Fruit fly (Drosophila melanogaster): ENCODE results near the gene CG17568.
A peak's percentile ranks its signal among the peaks of the same experiment; 100 is the strongest.

CG17568 gene

DNA sequence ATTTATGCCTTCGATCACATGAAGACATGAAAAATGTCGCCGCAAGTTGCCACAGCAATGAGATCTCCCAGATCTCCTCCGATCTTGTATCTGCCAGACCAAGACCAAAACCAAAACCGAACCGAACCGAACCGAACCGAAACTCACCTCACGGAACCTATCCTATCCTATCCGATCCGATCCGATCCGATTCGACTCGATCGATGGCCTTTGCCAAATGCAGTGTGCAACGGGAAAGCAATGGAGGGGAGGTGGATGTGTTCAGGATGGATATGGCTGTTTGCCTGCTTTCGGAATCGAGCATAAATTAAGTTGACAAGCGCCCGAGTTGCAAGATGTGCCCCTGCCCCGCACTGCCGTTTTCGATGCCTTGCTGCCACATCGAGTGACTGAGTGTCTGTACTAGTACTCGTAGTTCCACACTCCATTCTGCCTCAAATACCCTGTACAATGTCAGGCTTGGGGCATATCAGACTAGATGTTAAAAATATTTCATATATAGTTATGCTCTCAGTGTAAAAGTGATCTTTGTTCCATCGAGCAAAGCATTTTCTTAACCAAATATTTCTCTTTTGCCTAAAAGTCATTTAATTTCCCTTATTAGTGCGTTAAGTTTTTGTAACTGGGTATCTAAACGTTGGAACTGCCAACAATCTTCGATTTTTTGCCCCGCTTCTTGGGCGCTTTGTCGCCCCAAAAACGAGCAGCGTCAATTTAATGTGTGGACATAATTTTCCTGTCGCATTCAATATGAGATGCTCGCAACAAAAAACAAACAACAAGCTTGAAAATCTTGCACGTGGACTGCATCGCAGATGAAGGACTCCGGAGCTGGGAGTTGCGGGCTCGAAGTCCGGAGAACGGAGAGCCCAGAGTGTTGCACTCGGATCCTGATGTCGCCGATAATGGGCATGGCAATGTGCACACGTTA, 44.7 kb upstream of the CG17568 start (continued):
- TF ChIP-seq CrebB (tag; optimal IDR thresholded peaks at IDR 0.05) (peak; percentile 46), Ets65A (GFP tag) (peak; percentile 95), CG10959 (GFP tag; IDR thresholded peaks at IDR 0.05) (peak; percentile 88), mirr (GFP tag; optimal IDR thresholded peaks at IDR 0.05) (no peak), tll (GFP tag; optimal IDR thresholded peaks at IDR 0.05) (no peak), Ravus (GFP tag; IDR thresholded peaks at IDR 0.05) (peak; percentile 15; the same call in 1 of the 2 replicates), dmrt11E (tag; optimal IDR thresholded peaks at IDR 0.05) (peak; percentile 94), CG31224 (GFP tag; IDR thresholded peaks at IDR 0.05) (no peak), CG34224 (GFP tag; IDR thresholded peaks at IDR 0.05; ENCODE audit: partially characterized antibody) (no peak), CG16815 (GFP tag; optimal IDR thresholded peaks at IDR 0.05) (peak; percentile 84), CG13424 (tag; optimal IDR thresholded peaks at IDR 0.05) (peak; percentile 75), CG15479 (GFP tag; optimal IDR thresholded peaks at IDR 0.05) (no peak), CG4617 (GFP tag; optimal IDR thresholded peaks at IDR 0.05; ENCODE audit: borderline replicate concordance) (peak; percentile 61), yki (optimal IDR thresholded peaks at IDR 0.05) (no peak), mam (GFP tag; optimal IDR thresholded peaks at IDR 0.05) (peak; percentile 47), CG8290 (GFP tag; optimal IDR thresholded peaks at IDR 0.05) (peak; percentile 80), CG8290 (tag; optimal IDR thresholded peaks at IDR 0.05) (peak; percentile 4 to 41), dati (GFP tag; IDR thresholded peaks at IDR 0.05) (no peak), Dek (tag; optimal IDR thresholded peaks at IDR 0.05) (peak; percentile 1), peb (GFP tag; IDR thresholded peaks at IDR 0.05) (peak; percentile 76), CG3995 (GFP tag; optimal IDR thresholded peaks at IDR 0.05) (no peak), Rx (GFP tag; IDR thresholded peaks at IDR 0.05) (peak; percentile 64), Atf-2 (GFP tag; optimal IDR thresholded peaks at IDR 0.05) (peak; percentile 77), NK7.1 (GFP tag; optimal IDR thresholded peaks at IDR 0.05) (peak; percentile 35), CG2120 (GFP tag; optimal IDR thresholded peaks at IDR 0.05) (no peak), Abd-B (GFP tag; optimal IDR thresholded peaks at IDR 0.05) (peak; percentile 83), CG7963 (GFP tag; IDR thresholded peaks at IDR 0.05; ENCODE audit: partially characterized antibody) (no peak), CG1024 (GFP tag; IDR thresholded peaks at IDR 0.05) (peak; percentile 74; the same call in 1 of the 2 replicates), ham (GFP tag; IDR thresholded peaks at IDR 0.05) (no peak), nmo (GFP tag; optimal IDR thresholded peaks at IDR 0.05) (peak; percentile 94), org-1 (GFP tag; optimal IDR thresholded peaks at IDR 0.05) (peak; percentile 66), Sry-δ (GFP tag; optimal IDR thresholded peaks at IDR 0.05) (peak; percentile 44), bab2 (GFP tag; optimal IDR thresholded peaks at IDR 0.05) (peak; percentile 74), Atf3 (GFP tag; optimal IDR thresholded peaks at IDR 0.05) (peak; percentile 61), CG11504 (tag; optimal IDR thresholded peaks at IDR 0.05) (peak; percentile 84), CG4730 (GFP tag; IDR thresholded peaks at IDR 0.05) (peak; percentile 64), hb (GFP tag; IDR thresholded peaks at IDR 0.05; ENCODE audit: partially characterized antibody) (no peak), HLH54F (GFP tag; optimal IDR thresholded peaks at IDR 0.05) (peak; percentile 57), ara (GFP tag; IDR thresholded peaks at IDR 0.05) (peak; percentile 88), CG1647 (GFP tag; optimal IDR thresholded peaks at IDR 0.05) (peak; percentile 56), CG7839 (tag; optimal IDR thresholded peaks at IDR 0.05) (peak; percentile 86), CG1529 (GFP tag; optimal IDR thresholded peaks at IDR 0.05) (peak; percentile 71), seq (GFP tag; IDR thresholded peaks at IDR 0.05) (0 out of 2 replicates have a peak, but pooled peaks have one; percentile 31), Sin3A (optimal IDR thresholded peaks at IDR 0.05) (no peak), CG7556 (GFP tag; optimal IDR thresholded peaks at IDR 0.05) (peak; percentile 74), CG8944 (GFP tag; optimal IDR thresholded peaks at IDR 0.05) (peak; percentile 79), nerfin-1 (tag; optimal IDR thresholded peaks at IDR 0.05) (peak; percentile 37), kah (GFP tag; optimal IDR thresholded peaks at IDR 0.05) (no peak), pum (GFP tag; optimal IDR thresholded peaks at IDR 0.05) (peak; percentile 82), CG10366 (GFP tag; IDR thresholded peaks at IDR 0.05) (peak; percentile 72)
